Fruit fly (Drosophila melanogaster): ENCODE results near the gene CG11444.
A peak's percentile ranks its signal among the peaks of the same experiment; 100 is the strongest.

Gene CG11444

DNA sequence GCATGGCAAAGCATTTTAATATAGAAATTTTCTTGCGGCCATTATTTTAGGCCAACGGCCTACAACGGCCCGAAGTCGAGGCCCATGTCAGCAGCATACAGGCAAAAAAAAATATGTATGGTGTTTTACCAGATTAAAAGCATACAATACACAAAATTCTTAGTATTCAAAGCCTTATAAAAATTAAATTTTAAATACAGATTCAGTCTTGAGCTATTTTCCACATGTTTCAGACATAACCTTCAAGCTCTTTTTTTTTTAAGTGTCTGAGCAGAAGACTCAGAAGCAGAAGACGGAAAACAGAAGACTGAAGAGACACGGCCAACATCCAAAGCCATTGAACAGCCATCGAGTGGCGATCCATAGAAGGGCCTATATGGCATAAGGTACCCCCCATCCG, 27.6 kb upstream of the CG11444 start (continued):
- TF ChIP-seq CG18262 (tag; optimal IDR thresholded peaks at IDR 0.05) (peak; percentile 62), CG6654 (GFP tag; optimal IDR thresholded peaks at IDR 0.05) (peak; percentile 27), stc (GFP tag; IDR thresholded peaks at IDR 0.05) (0 out of 2 replicates have a peak, but pooled peaks have one; percentile 5), Chrac-16 (GFP tag; optimal IDR thresholded peaks at IDR 0.05) (peak; percentile 30), danr (GFP tag; IDR thresholded peaks at IDR 0.05) (0 out of 2 replicates have a peak, but pooled peaks have one; percentile 24), fd96Cb (tag; optimal IDR thresholded peaks at IDR 0.05) (peak; percentile 58), CG8388 (GFP tag; optimal IDR thresholded peaks at IDR 0.05) (peak; percentile 51), CG1233 (GFP tag; optimal IDR thresholded peaks at IDR 0.05) (peak; percentile 5), lilli (GFP tag; optimal IDR thresholded peaks at IDR 0.05) (peak; percentile 18), CG10979 (tag; optimal IDR thresholded peaks at IDR 0.05) (peak; percentile 79), CG33557 (GFP tag; optimal IDR thresholded peaks at IDR 0.05) (peak; percentile 49), Trl (optimal IDR thresholded peaks at IDR 0.05) (no peak), Trl (GFP tag; optimal IDR thresholded peaks at IDR 0.05) (peak; percentile 9), CG17829 (tag; optimal IDR thresholded peaks at IDR 0.05) (peak; percentile 27), C15 (GFP tag; IDR thresholded peaks at IDR 0.05) (no peak), CG12299 (tag; optimal IDR thresholded peaks at IDR 0.05) (no peak), CG11093 (GFP tag; IDR thresholded peaks at IDR 0.05) (peak; percentile 43; the same call in 1 of the 3 replicates), CG7556 (GFP tag; optimal IDR thresholded peaks at IDR 0.05) (peak; percentile 27), lbe (GFP tag; optimal IDR thresholded peaks at IDR 0.05) (no peak), slp2 (GFP tag; optimal IDR thresholded peaks at IDR 0.05) (peak; percentile 27), Ets97D (GFP tag; optimal IDR thresholded peaks at IDR 0.05) (no peak), Lpt (GFP tag; optimal IDR thresholded peaks at IDR 0.05) (no peak), dati (GFP tag; IDR thresholded peaks at IDR 0.05) (no peak), CG15696 (tag; optimal IDR thresholded peaks at IDR 0.05) (peak; percentile 34), zfh1 (GFP tag; IDR thresholded peaks at IDR 0.05) (peak; percentile 64; the same call in 1 of the 3 replicates), CG2202 (tag; optimal IDR thresholded peaks at IDR 0.05) (peak; percentile 41), CG7786 (GFP tag; optimal IDR thresholded peaks at IDR 0.05) (peak; percentile 16), tgo (GFP tag; IDR thresholded peaks at IDR 0.05) (peak; percentile 28; the same call in 1 of the 3 replicates), ash1 (GFP tag; optimal IDR thresholded peaks at IDR 0.05) (no peak), CG10565 (GFP tag; optimal IDR thresholded peaks at IDR 0.05) (no peak), sens (GFP tag) (peak; percentile 93), ranshi (GFP tag; IDR thresholded peaks at IDR 0.05) (peak; percentile 34; the same call in 1 of the 2 replicates), CG13287 (GFP tag; IDR thresholded peaks at IDR 0.05; ENCODE audit: partially characterized antibody) (no peak), CG18476 (GFP tag; optimal IDR thresholded peaks at IDR 0.05) (peak; percentile 7), CG10654 (GFP tag; optimal IDR thresholded peaks at IDR 0.05) (peak; percentile 11), lola (GFP tag; optimal IDR thresholded peaks at IDR 0.05) (peak in 1 of 3 experiments; percentile 76), CG15269 (tag; optimal IDR thresholded peaks at IDR 0.05) (peak; percentile 1), CG6689 (GFP tag; IDR thresholded peaks at IDR 0.05) (peak; percentile 49), CG5180 (GFP tag; optimal IDR thresholded peaks at IDR 0.05) (no peak), sna (GFP tag; IDR thresholded peaks at IDR 0.05; ENCODE audit: partially characterized antibody) (no peak), hth (optimal IDR thresholded peaks at IDR 0.05) (no peak), CG7357 (GFP tag; IDR thresholded peaks at IDR 0.05) (no peak), Xbp1 (GFP tag; optimal IDR thresholded peaks at IDR 0.05) (peak; percentile 22), PHDP (tag; optimal IDR thresholded peaks at IDR 0.05) (peak; percentile 18), CG17359 (tag; optimal IDR thresholded peaks at IDR 0.05) (peak; percentile 33), Ssrp (tag; optimal IDR thresholded peaks at IDR 0.05) (peak; percentile 63), dmrt99B (tag; optimal IDR thresholded peaks at IDR 0.05) (peak; percentile 45), chm (GFP tag; IDR thresholded peaks at IDR 0.05) (0 out of 2 replicates have a peak, but pooled peaks have one; percentile 8), CG2712 (tag; optimal IDR thresholded peaks at IDR 0.05) (peak; percentile 63), CG10543 (GFP tag; optimal IDR thresholded peaks at IDR 0.05) (no peak), Fer2 (tag; optimal IDR thresholded peaks at IDR 0.05) (no peak)

Data from whole organism, embryonic.